Worm (Caenorhabditis elegans) whole organism, late embryonic: Measurements from ENCODE around the gene rps-13.
A peak's percentile ranks its signal among the peaks of the same experiment; 100 is the strongest.

Source experiments
- C08G9.2 ChIP-seq: sonication (generic microtip); optimal IDR thresholded peaks from 2 replicates; lab custom pipeline; 2016; ENCODE audit warnings: mild to moderate bottlenecking, missing genetic modification characterization, moderate library complexity, missing compliant biosample characterization
- C38D4.7 ChIP-seq: fragments of 200-800 bp; sonication (Bioruptor generic); optimal IDR thresholded peaks from 2 replicates; lab custom pipeline; 2018; ENCODE audit warnings: mild to moderate bottlenecking, missing genetic modification characterization, moderate library complexity, missing compliant biosample characterization
- K02D7.2 ChIP-seq: sonication (generic microtip); optimal IDR thresholded peaks from 2 replicates; lab custom pipeline; 2017; ENCODE audit warnings: mild to moderate bottlenecking, missing genetic modification characterization, missing compliant biosample characterization
- T23F11.4 ChIP-seq: fragments of 200-800 bp; sonication (Bioruptor generic); optimal IDR thresholded peaks from 2 replicates; lab custom pipeline; 2018; ENCODE audit warnings: mild to moderate bottlenecking, missing genetic modification characterization, missing compliant biosample characterization
- ahr-1 ChIP-seq: sonication (generic microtip); optimal IDR thresholded peaks from 2 replicates; lab custom pipeline; 2016; ENCODE audit warnings: missing genetic modification characterization, missing compliant biosample characterization
- ceh-18 ChIP-seq: sonication (generic microtip); optimal IDR thresholded peaks from 2 replicates; lab custom pipeline; 2016; ENCODE audit warnings: missing genetic modification characterization, missing compliant biosample characterization
- ceh-19 ChIP-seq: fragments of 200-800 bp; sonication (Bioruptor generic); optimal IDR thresholded peaks from 2 replicates; lab custom pipeline; 2018; ENCODE audit warnings: mild to moderate bottlenecking, missing genetic modification characterization, missing compliant biosample characterization
- ceh-2 ChIP-seq: sonication (generic microtip); optimal IDR thresholded peaks from 2 replicates; lab custom pipeline; 2016; ENCODE audit warnings: missing genotype, missing genetic modification characterization, missing compliant biosample characterization
- ceh-30 ChIP-seq: fragments of 150-350 bp; optimal IDR thresholded peaks from 2 replicates; lab custom pipeline; 2014; ENCODE audit warnings: missing biosample characterization, missing genetic modification characterization
- ceh-34 ChIP-seq: sonication (generic microtip); optimal IDR thresholded peaks from 2 replicates; lab custom pipeline; 2016; ENCODE audit warnings: mild to moderate bottlenecking, missing genetic modification characterization, missing compliant biosample characterization
- ceh-6 ChIP-seq: fragments of 200-800 bp; sonication (Bioruptor generic); optimal IDR thresholded peaks from 2 replicates; lab custom pipeline; 2018; ENCODE audit warnings: mild to moderate bottlenecking, missing genetic modification characterization, missing compliant biosample characterization
- che-1 ChIP-seq: sonication (generic microtip); optimal IDR thresholded peaks from 2 replicates; lab custom pipeline; 2016; ENCODE audit warnings: mild to moderate bottlenecking, missing genetic modification characterization, missing compliant biosample characterization
- elt-2 ChIP-seq: sonication (generic microtip); optimal IDR thresholded peaks from 2 replicates; lab custom pipeline; 2016; ENCODE audit warnings: missing genetic modification reagents, missing genetic modification characterization, missing compliant biosample characterization
- ets-4 ChIP-seq: sonication (generic microtip); optimal IDR thresholded peaks from 2 replicates; lab custom pipeline; 2016; ENCODE audit warnings: missing genetic modification characterization, missing compliant biosample characterization
- eyg-1 ChIP-seq: sonication (generic microtip); optimal IDR thresholded peaks from 2 replicates; lab custom pipeline; 2016; ENCODE audit warnings: missing genotype, missing genetic modification characterization, missing compliant biosample characterization
- fkh-10 ChIP-seq: fragments of 150-350 bp; optimal IDR thresholded peaks from 2 replicates; lab custom pipeline; 2014; ENCODE audit warnings: missing biosample characterization, missing genetic modification reagents, missing genetic modification characterization
- fkh-6 ChIP-seq: sonication (generic microtip); optimal IDR thresholded peaks from 2 replicates; lab custom pipeline; 2016; ENCODE audit warnings: missing genetic modification characterization, missing compliant biosample characterization
- hlh-15 ChIP-seq: sonication (generic microtip); optimal IDR thresholded peaks from 2 replicates; lab custom pipeline; 2016; ENCODE audit warnings: missing genetic modification characterization, missing compliant biosample characterization
- hlh-30 ChIP-seq: sonication (generic microtip); optimal IDR thresholded peaks from 2 replicates; lab custom pipeline; 2017; ENCODE audit warnings: antibody characterized with exemption, missing genetic modification characterization, missing compliant biosample characterization; ENCODE audit not compliant: insufficient read depth
- madf-2 ChIP-seq: sonication (generic microtip); optimal IDR thresholded peaks from 2 replicates; lab custom pipeline; 2017; ENCODE audit warnings: missing genetic modification characterization, missing compliant biosample characterization
- nfya-1 ChIP-seq: sonication (generic microtip); optimal IDR thresholded peaks from 2 replicates; lab custom pipeline; 2017; ENCODE audit warnings: missing genetic modification characterization, mild to moderate bottlenecking, missing compliant biosample characterization, antibody characterized with exemption, moderate library complexity
- pat-9 ChIP-seq: fragments of 200-800 bp; sonication (Bioruptor generic); optimal IDR thresholded peaks from 2 replicates; lab custom pipeline; 2018; ENCODE audit warnings: mild to moderate bottlenecking, missing genetic modification characterization, moderate library complexity, missing compliant biosample characterization
- pax-1 ChIP-seq: fragments of 150-350 bp; optimal IDR thresholded peaks from 2 replicates; lab custom pipeline; 2014; ENCODE audit warnings: missing biosample characterization, missing genetic modification characterization
- pros-1 ChIP-seq: fragments of 150-350 bp; optimal IDR thresholded peaks from 2 replicates; lab custom pipeline; 2014; ENCODE audit warnings: missing biosample characterization, missing genetic modification reagents, missing genetic modification characterization
- rnt-1 ChIP-seq: sonication (generic microtip); optimal IDR thresholded peaks from 2 replicates; lab custom pipeline; 2016; ENCODE audit warnings: missing genetic modification characterization, missing compliant biosample characterization
- sdc-2 ChIP-seq: sonication (generic microtip); optimal IDR thresholded peaks from 2 replicates; lab custom pipeline; 2016; ENCODE audit warnings: missing genotype, missing genetic modification characterization, missing compliant biosample characterization
- sox-2 ChIP-seq: fragments of 200-800 bp; sonication (Bioruptor generic); IDR thresholded peaks from 2 replicates; pipeline ENCODE4 v1.3.6; 2022; ENCODE audit warnings: missing genetic modification reagents, missing genetic modification characterization, missing compliant biosample characterization
- sox-4 ChIP-seq: sonication (generic microtip); optimal IDR thresholded peaks from 2 replicates; lab custom pipeline; 2017; ENCODE audit warnings: mild to moderate bottlenecking, missing genetic modification characterization, inconsistent platforms, missing compliant biosample characterization
- tbx-2 ChIP-seq: sonication (generic microtip); optimal IDR thresholded peaks from 2 replicates; lab custom pipeline; 2016; ENCODE audit warnings: missing genetic modification characterization, missing compliant biosample characterization
- ttx-3 ChIP-seq: sonication (generic microtip); optimal IDR thresholded peaks from 2 replicates; lab custom pipeline; 2016; ENCODE audit warnings: missing genetic modification reagents, missing genetic modification characterization, missing compliant biosample characterization
- unc-55 ChIP-seq: sonication (generic microtip); optimal IDR thresholded peaks from 2 replicates; lab custom pipeline; 2017; ENCODE audit warnings: missing biosample characterization, missing genetic modification reagents, missing genetic modification characterization
- zip-5 ChIP-seq: sonication (generic microtip); optimal IDR thresholded peaks from 2 replicates; lab custom pipeline; 2016; ENCODE audit warnings: missing genetic modification characterization, missing compliant biosample characterization

The rps-13 gene

ce11 chrIII:6364395-6364794 is 10.4 kb downstream of the rps-13 start:
- TF ChIP-seq ceh-30 (tag; lab: Kevin White, UChicago) (no peak), ceh-18 (peak; percentile 21)

- no peak for TF ChIP-seq sdc-2
- TF ChIP-seq ttx-3 (tag; lab: Kevin White, UChicago): no peak
- no peak for TF ChIP-seq fkh-10 (GFP tag; lab: Kevin White, UChicago)
- TF ChIP-seq tbx-2 (tag; lab: Kevin White, UChicago): peak; percentile 5
- no peak for TF ChIP-seq madf-2 (tag; lab: Kevin White, UChicago)
- TF ChIP-seq ceh-2 (tag; lab: Kevin White, UChicago): no peak
- TF ChIP-seq pat-9 (tag; lab: Kevin White, UChicago): no peak
- TF ChIP-seq zip-5 (tag; lab: Kevin White, UChicago): no peak
- no peak for TF ChIP-seq ets-4 (tag; lab: Kevin White, UChicago)
- TF ChIP-seq eyg-1: no peak
- no peak for TF ChIP-seq pax-1
- TF ChIP-seq ceh-18: peak; percentile 57
- no peak for TF ChIP-seq fkh-6 (tag; lab: Kevin White, UChicago)
- no peak for TF ChIP-seq nfya-1
- TF ChIP-seq che-1 (tag; lab: Kevin White, UChicago): no peak
- TF ChIP-seq C38D4.7 (GFP tag; lab: Kevin White, UChicago): no peak
- peak; percentile 27 for TF ChIP-seq rnt-1 (tag; lab: Kevin White, UChicago)
- TF ChIP-seq ceh-34 (tag; lab: Kevin White, UChicago): no peak
Measured at ce11 chrIII:6362323-6362922, 12.4 kb downstream of the rps-13 start.

DNA sequence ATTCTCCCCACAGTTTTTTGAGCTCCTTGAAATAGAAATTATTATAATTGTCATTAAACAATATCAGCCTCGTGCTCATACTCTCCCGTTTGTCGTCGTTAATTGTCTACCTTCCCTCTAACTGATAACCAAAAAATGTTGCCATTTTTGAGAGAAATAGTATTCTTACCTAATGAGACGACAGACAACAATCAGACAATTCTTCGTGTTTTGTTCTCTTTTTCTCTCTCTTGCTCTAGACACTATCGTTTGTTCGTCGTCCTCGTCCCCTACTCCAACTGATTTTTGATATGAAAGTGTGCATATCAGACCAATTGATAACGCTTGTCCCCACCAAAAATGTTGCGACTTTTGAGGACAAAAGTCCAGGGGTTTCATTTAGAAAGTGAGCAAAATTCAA is 13.2 kb downstream of the rps-13 start:
- no peak for TF ChIP-seq ceh-19
- TF ChIP-seq pat-9 (tag; lab: Kevin White, UChicago): no peak
- no peak for TF ChIP-seq T23F11.4 (GFP tag; lab: Kevin White, UChicago)
- no peak for TF ChIP-seq fkh-6 (tag; lab: Kevin White, UChicago)
- TF ChIP-seq elt-2 (tag; lab: Kevin White, UChicago): peak; percentile 91
- TF ChIP-seq K02D7.2 (tag; lab: Kevin White, UChicago): no peak

- TF ChIP-seq sox-2 (GFP tag; lab: Robert Waterston, UW) (no peak), C38D4.7 (GFP tag; lab: Kevin White, UChicago) (no peak), C08G9.2 (tag; lab: Kevin White, UChicago) (no peak), unc-55 (GFP tag; lab: Kevin White, UChicago) (no peak), ahr-1 (tag; lab: Kevin White, UChicago) (no peak), fkh-6 (tag; lab: Kevin White, UChicago) (no peak), hlh-15 (tag; lab: Kevin White, UChicago) (no peak)
Measured at ce11 chrIII:6360825-6361224, 14.0 kb downstream of the rps-13 start.

ce11 chrIII:6360114-6360513 is 14.7 kb downstream of the rps-13 start:
- no peak for TF ChIP-seq madf-2 (tag; lab: Kevin White, UChicago)
- peak; percentile 25 for TF ChIP-seq unc-55 (GFP tag; lab: Kevin White, UChicago)
- no peak for TF ChIP-seq tbx-2 (tag; lab: Kevin White, UChicago)
- TF ChIP-seq ceh-6: no peak
- no peak for TF ChIP-seq pros-1
- peak; percentile 34 for TF ChIP-seq ceh-18

ce11 chrIII:6359171-6359854 is 15.5 kb downstream of the rps-13 start:
- peak; percentile 2 for TF ChIP-seq hlh-30 (tag; lab: Kevin White, UChicago)
- TF ChIP-seq sox-4 (tag; lab: Kevin White, UChicago): no peak
- no peak for TF ChIP-seq fkh-10 (GFP tag; lab: Kevin White, UChicago)
- TF ChIP-seq, all 69 proteins: peak for 1
